Fruit fly (Drosophila melanogaster): ENCODE measurements around the gene wge.

- no peak for TF ChIP-seq CG8159 (tag; optimal IDR thresholded peaks at IDR 0.05)
- peak; percentile 17 for TF ChIP-seq CG34367 (tag; optimal IDR thresholded peaks at IDR 0.05)
- TF ChIP-seq gl (tag; optimal IDR thresholded peaks at IDR 0.05), result no peak
- TF ChIP-seq Pif1B (GFP tag; optimal IDR thresholded peaks at IDR 0.05), result peak; percentile 23
- TF ChIP-seq CG4496 (GFP tag; IDR thresholded peaks at IDR 0.05), result peak; percentile 86
- TF ChIP-seq EcR (GFP tag; optimal IDR thresholded peaks at IDR 0.05), result no peak
- TF ChIP-seq CG10348 (GFP tag; IDR thresholded peaks at IDR 0.05), result no peak
- no peak for TF ChIP-seq Snoo (tag; optimal IDR thresholded peaks at IDR 0.05)
- peak; percentile 73 for TF ChIP-seq CG14655 (GFP tag; optimal IDR thresholded peaks at IDR 0.05)
Observed at dm6 chr3R:22664274-22664673, 56.7 kb downstream of the wge start.
